Fruit fly (Drosophila melanogaster) whole organism, embryonic: ENCODE measurements around the gene mRpS31.
A peak's percentile ranks its signal among the peaks of the same experiment; 100 is the strongest.

Experiments used
- Bdp1 ChIP-seq: fragments of 200-800 bp; sonication (Bioruptor generic); optimal IDR thresholded peaks from 3 replicates; lab custom pipeline; 2016; ENCODE audit warnings: missing biosample characterization, missing genetic modification characterization
- CG12071 ChIP-seq: fragments of 200-800 bp; sonication (Bioruptor generic); optimal IDR thresholded peaks from 3 replicates; lab custom pipeline; 2018; ENCODE audit warnings: missing biosample characterization, mild to moderate bottlenecking, missing genetic modification characterization
- CG1233 ChIP-seq: fragments of 200-800 bp; sonication (Bioruptor generic); optimal IDR thresholded peaks from 4 replicates; lab custom pipeline; 2018; ENCODE audit warnings: missing biosample characterization, mild to moderate bottlenecking, missing genetic modification characterization
- CG13296 ChIP-seq: fragments of 200-800 bp; sonication (Bioruptor generic); optimal IDR thresholded peaks from 3 replicates; lab custom pipeline; 2018; ENCODE audit warnings: missing biosample characterization, mild to moderate bottlenecking, missing genetic modification characterization
- CG13624 ChIP-seq: fragments of 200-800 bp; sonication (Bioruptor generic); optimal IDR thresholded peaks from 2 replicates; lab custom pipeline; 2016; ENCODE audit warnings: missing biosample characterization, missing genetic modification characterization
- CG14050 ChIP-seq: fragments of 200-800 bp; sonication (Bioruptor generic); IDR thresholded peaks from 3 replicates; pipeline ENCODE4 v1.3.6; 2022; ENCODE audit warnings: missing biosample characterization, missing genetic modification characterization
- CG15514 ChIP-seq: fragments of 200-800 bp; sonication (Bioruptor generic); optimal IDR thresholded peaks from 3 replicates; lab custom pipeline; 2017; ENCODE audit warnings: missing biosample characterization, missing genetic modification characterization, mild to moderate bottlenecking, moderate library complexity, missing genetic modification reagents
- CG16863 ChIP-seq: fragments of 200-800 bp; sonication (Bioruptor generic); optimal IDR thresholded peaks from 3 replicates; lab custom pipeline; 2016; ENCODE audit warnings: missing biosample characterization, missing genetic modification characterization
- CG17361 ChIP-seq: fragments of 200-800 bp; sonication (Bioruptor generic); IDR thresholded peaks from 3 replicates; pipeline ENCODE4 v1.3.6; 2022; ENCODE audit warnings: missing biosample characterization, missing genetic modification characterization
- CG18619 ChIP-seq: fragments of 200-800 bp; sonication (Bioruptor generic); optimal IDR thresholded peaks from 3 replicates; lab custom pipeline; 2017; ENCODE audit warnings: missing biosample characterization, mild to moderate bottlenecking, missing genetic modification characterization
- CG2202 ChIP-seq: fragments of 200-800 bp; sonication (Bioruptor generic); optimal IDR thresholded peaks from 2 replicates; lab custom pipeline; 2018; ENCODE audit warnings: missing biosample characterization, mild to moderate bottlenecking, missing genetic modification characterization
- CG3065 ChIP-seq: fragments of 200-800 bp; sonication (Bioruptor generic); optimal IDR thresholded peaks from 2 replicates; lab custom pipeline; 2016; ENCODE audit warnings: missing biosample characterization, missing genetic modification characterization
- CG31365 ChIP-seq: fragments of 200-800 bp; sonication (Bioruptor generic); optimal IDR thresholded peaks from 2 replicates; lab custom pipeline; 2018; ENCODE audit warnings: missing biosample characterization, mild to moderate bottlenecking, missing genetic modification characterization
- CG31388 ChIP-seq: fragments of 200-800 bp; sonication (Bioruptor generic); optimal IDR thresholded peaks from 2 replicates; lab custom pipeline; 2016; ENCODE audit warnings: missing biosample characterization, missing genetic modification characterization
- CG3281 ChIP-seq: fragments of 200-800 bp; sonication (Bioruptor generic); optimal IDR thresholded peaks from 3 replicates; lab custom pipeline; 2017; ENCODE audit warnings: missing biosample characterization, mild to moderate bottlenecking, missing genetic modification characterization
- CG34422 ChIP-seq: fragments of 200-800 bp; sonication (Bioruptor generic); IDR thresholded peaks from 3 replicates; pipeline ENCODE4 v1.3.6; 2022; ENCODE audit warnings: missing biosample characterization, missing genetic modification characterization
- CG4424 ChIP-seq: fragments of 200-800 bp; sonication (Bioruptor generic); optimal IDR thresholded peaks from 3 replicates; lab custom pipeline; 2016; ENCODE audit warnings: missing biosample characterization, missing genetic modification characterization
- CG6654 ChIP-seq: fragments of 200-800 bp; sonication (Bioruptor generic); optimal IDR thresholded peaks from 2 replicates; lab custom pipeline; 2017; ENCODE audit warnings: missing biosample characterization, mild to moderate bottlenecking, missing genetic modification characterization
- CG6854 ChIP-seq: fragments of 200-800 bp; sonication (Bioruptor generic); optimal IDR thresholded peaks from 3 replicates; lab custom pipeline; 2017; ENCODE audit warnings: missing biosample characterization, mild to moderate bottlenecking, missing genetic modification characterization
- CG7372 ChIP-seq: fragments of 200-800 bp; sonication (Bioruptor generic); IDR thresholded peaks from 2 replicates; pipeline ENCODE4 v1.3.6; 2022; ENCODE audit warnings: missing biosample characterization, missing genetic modification characterization
- CG7839 ChIP-seq: fragments of 200-800 bp; sonication (Bioruptor generic); optimal IDR thresholded peaks from 3 replicates; lab custom pipeline; 2018; ENCODE audit warnings: missing biosample characterization, mild to moderate bottlenecking, missing genetic modification characterization, moderate library complexity
- CHES-1-like ChIP-seq: fragments of 200-800 bp; sonication (Bioruptor generic); optimal IDR thresholded peaks from 2 replicates; lab custom pipeline; 2016; ENCODE audit warnings: missing biosample characterization, missing genetic modification characterization
- HLH3B ChIP-seq: fragments of 200-800 bp; sonication (Bioruptor generic); IDR thresholded peaks from 2 replicates; pipeline ENCODE4 v1.3.6; 2022; ENCODE audit warnings: missing biosample characterization, missing genetic modification characterization
- Hsf ChIP-seq: fragments of 200-800 bp; sonication (Bioruptor generic); optimal IDR thresholded peaks from 3 replicates; lab custom pipeline; 2016; ENCODE audit warnings: missing biosample characterization, missing genetic modification characterization
- MESR4 ChIP-seq: fragments of 200-800 bp; sonication (Bioruptor generic); optimal IDR thresholded peaks from 2 replicates; lab custom pipeline; 2018; ENCODE audit warnings: missing biosample characterization, mild to moderate bottlenecking, missing genetic modification characterization, moderate library complexity
- Mad ChIP-seq: fragments of 200-800 bp; sonication (Bioruptor generic); optimal IDR thresholded peaks from 2 replicates; lab custom pipeline; 2016; ENCODE audit warnings: missing biosample characterization, missing genetic modification characterization
- Mrtf ChIP-seq: fragments of 200-800 bp; sonication (Bioruptor generic); IDR thresholded peaks from 3 replicates; pipeline ENCODE4 v1.3.6; 2022; ENCODE audit warnings: missing biosample characterization, missing genetic modification characterization
- NFAT ChIP-seq: fragments of 200-800 bp; sonication (Bioruptor generic); IDR thresholded peaks from 2 replicates; pipeline ENCODE4 v1.3.6; 2022; ENCODE audit warnings: missing biosample characterization, missing genetic modification characterization
- Poxn ChIP-seq: fragments of 200-800 bp; sonication (Bioruptor generic); IDR thresholded peaks from 2 replicates; pipeline ENCODE4 v1.3.6; 2022; ENCODE audit warnings: missing biosample characterization, missing genetic modification characterization
- Side ChIP-seq: fragments of 200-800 bp; sonication (Bioruptor generic); optimal IDR thresholded peaks from 2 replicates; lab custom pipeline; 2016; ENCODE audit warnings: missing biosample characterization, missing genetic modification characterization
- Xrp1 ChIP-seq: fragments of 200-800 bp; sonication (Bioruptor generic); IDR thresholded peaks from 2 replicates; pipeline ENCODE4 v1.3.6; 2022; ENCODE audit warnings: missing biosample characterization, missing genetic modification characterization
- al ChIP-seq: fragments of 200-800 bp; sonication (Bioruptor generic); IDR thresholded peaks from 2 replicates; pipeline ENCODE4 v1.3.6; 2022; ENCODE audit warnings: missing biosample characterization, missing genetic modification characterization
- bigmax ChIP-seq: fragments of 200-800 bp; sonication (Bioruptor generic); optimal IDR thresholded peaks from 2 replicates; lab custom pipeline; 2018; ENCODE audit warnings: missing biosample characterization, mild to moderate bottlenecking, missing genetic modification characterization
- ci ChIP-seq: fragments of 200-800 bp; sonication (Bioruptor generic); IDR thresholded peaks from 3 replicates; pipeline ENCODE4 v1.3.6; 2022; ENCODE audit warnings: missing biosample characterization, missing genetic modification characterization
- dm ChIP-seq: fragments of 200-800 bp; sonication (Bioruptor generic); optimal IDR thresholded peaks from 3 replicates; lab custom pipeline; 2016; ENCODE audit warnings: missing biosample characterization, missing genetic modification characterization
- en ChIP-seq: fragments of 200-800 bp; sonication (Bioruptor generic); optimal IDR thresholded peaks from 2 replicates; lab custom pipeline; 2016; ENCODE audit warnings: missing biosample characterization, missing genetic modification characterization
- gro ChIP-seq: fragments of 200-800 bp; sonication (Bioruptor generic); optimal IDR thresholded peaks from 2 replicates; lab custom pipeline; 2016; ENCODE audit warnings: missing biosample characterization, missing genetic modification characterization
- gt ChIP-seq: fragments of 200-800 bp; sonication (Bioruptor generic); IDR thresholded peaks from 2 replicates; pipeline ENCODE4 v1.3.6; 2022; ENCODE audit warnings: missing biosample characterization, missing genetic modification characterization
- hkb ChIP-seq, 2 experiments: fragments of 200-800 bp in 1 of 2; fragments of >200 bp in 1 of 2; sonication (Bioruptor generic) in 1 of 2; IDR thresholded peaks in 1 of 2; optimal IDR thresholded peaks in 1 of 2; 2 replicates each; pipeline versions ENCODE4 v1.3.6 to Lab custom; 2017 to 2022; ENCODE audit warnings: missing biosample characterization in 1 of 2, missing genetic modification characterization in 1 of 2
- lab ChIP-seq: fragments of 200-800 bp; sonication (Bioruptor generic); optimal IDR thresholded peaks from 3 replicates; lab custom pipeline; 2017; ENCODE audit warnings: missing biosample characterization, missing genetic modification characterization, mild to moderate bottlenecking, moderate library complexity, missing genetic modification reagents
- org-1 ChIP-seq: fragments of 200-800 bp; sonication (Bioruptor generic); optimal IDR thresholded peaks from 2 replicates; lab custom pipeline; 2017; ENCODE audit warnings: missing biosample characterization, missing genetic modification characterization
- prd ChIP-seq, 3 experiments: fragments of >200 bp in 2 of 3; fragments of 200-800 bp in 1 of 3; sonication (Bioruptor generic) in 1 of 3; optimal IDR thresholded peaks in 2 of 3; IDR thresholded peaks in 1 of 3; 2 replicates in 2 of 3; 3 replicates in 1 of 3; pipeline versions ENCODE4 v1.3.6 to Lab custom; 2017 to 2022; ENCODE audit warnings: missing biosample characterization in 1 of 3, missing genetic modification characterization in 1 of 3
- pros ChIP-seq: fragments of 200-800 bp; sonication (Bioruptor generic); optimal IDR thresholded peaks from 3 replicates; lab custom pipeline; 2019; ENCODE audit warnings: missing biosample characterization, mild to moderate bottlenecking, missing genetic modification characterization, moderate library complexity
- scrt ChIP-seq: fragments of 200-800 bp; sonication (Bioruptor generic); optimal IDR thresholded peaks from 2 replicates; lab custom pipeline; 2018; ENCODE audit warnings: missing biosample characterization, mild to moderate bottlenecking, missing genetic modification characterization, moderate library complexity
- sens-2 ChIP-seq: fragments of 200-800 bp; sonication (Bioruptor generic); IDR thresholded peaks from 2 replicates; pipeline ENCODE4 v1.3.6; 2022; ENCODE audit warnings: missing biosample characterization, missing genetic modification characterization
- sim ChIP-seq: fragments of 200-800 bp; sonication (Bioruptor generic); IDR thresholded peaks from 2 replicates; pipeline ENCODE4 v1.3.6; 2022; ENCODE audit warnings: missing biosample characterization, missing genetic modification characterization
- slp2 ChIP-seq: fragments of 200-800 bp; sonication (Bioruptor generic); optimal IDR thresholded peaks from 2 replicates; lab custom pipeline; 2016; ENCODE audit warnings: missing biosample characterization, missing genetic modification characterization
- sug ChIP-seq: fragments of 200-800 bp; optimal IDR thresholded peaks from 2 replicates; lab custom pipeline; 2019; ENCODE audit warnings: missing biosample characterization, mild to moderate bottlenecking, missing genetic modification characterization, moderate library complexity
- zfh1 ChIP-seq: fragments of 200-800 bp; sonication (Bioruptor generic); IDR thresholded peaks from 3 replicates; pipeline ENCODE4 v1.3.6; 2022; ENCODE audit warnings: missing biosample characterization, missing genetic modification characterization

The mRpS31 gene

dm6 chr3L:16045083-16045830 is 40.3 kb downstream of the mRpS31 start (continued):
- TF ChIP-seq CG14050 (GFP tag; lab: Robert Waterston, UW) (peak; percentile 68; the same call in 2 of the 3 replicates), ci (0 out of 3 replicates have a peak, but pooled peaks have one; percentile 28), CG3065 (GFP tag; lab: Kevin White, UChicago) (no peak), CG13624 (GFP tag; lab: Kevin White, UChicago) (no peak), CG7372 (GFP tag; lab: Robert Waterston, UW) (peak; percentile 22; the same call in 1 of the 2 replicates), sim (GFP tag; lab: Robert Waterston, UW) (peak; percentile 5; the same call in 1 of the 2 replicates), CG4424 (GFP tag; lab: Kevin White, UChicago) (peak; percentile 29), CG17361 (GFP tag; lab: Robert Waterston, UW) (no peak; the same call in 1 of the 3 replicates), zfh1 (GFP tag; lab: Robert Waterston, UW) (peak; percentile 51; the same call in 2 of the 3 replicates), CG7839 (tag; lab: Kevin White, UChicago) (peak; percentile 61), gro (no peak), scrt (GFP tag; lab: Kevin White, UChicago) (no peak), pros (GFP tag; lab: Kevin White, UChicago) (peak; percentile 90), bigmax (GFP tag; lab: Kevin White, UChicago) (no peak), dm (GFP tag; lab: Kevin White, UChicago) (no peak), HLH3B (GFP tag; lab: Robert Waterston, UW) (peak; percentile 42; the same call in 1 of the 2 replicates), CG13296 (GFP tag; lab: Kevin White, UChicago) (no peak), sens-2 (0 out of 2 replicates have a peak, but pooled peaks have one; percentile 33), lab (GFP tag; lab: Kevin White, UChicago) (peak; percentile 64), CG6654 (GFP tag; lab: Kevin White, UChicago) (peak; percentile 4), al (GFP tag; lab: Robert Waterston, UW) (peak; percentile 43; the same call in 1 of the 2 replicates), Side (GFP tag; lab: Kevin White, UChicago) (no peak), CG12071 (peak; percentile 11), slp2 (GFP tag; lab: Kevin White, UChicago) (no peak), CG31365 (tag; lab: Kevin White, UChicago) (no peak), CG3281 (GFP tag; lab: Kevin White, UChicago) (peak; percentile 27), gt (GFP tag; lab: Robert Waterston, UW) (no peak), Bdp1 (GFP tag; lab: Kevin White, UChicago) (no peak), CG1233 (GFP tag; lab: Kevin White, UChicago) (no peak), NFAT (GFP tag; lab: Robert Waterston, UW) (peak; percentile 14; the same call in 1 of the 2 replicates), CG2202 (tag; lab: Kevin White, UChicago) (peak; percentile 10), CG31388 (GFP tag; lab: Kevin White, UChicago) (peak; percentile 1), prd (optimal IDR thresholded peaks at IDR 0.05; lab: Kevin White, UChicago) (no peak), prd (GFP tag; IDR thresholded peaks at IDR 0.05; lab: Robert Waterston, UW) (peak; percentile 48), en (GFP tag; lab: Kevin White, UChicago) (no peak), Poxn (GFP tag; lab: Robert Waterston, UW) (no peak), Mrtf (GFP tag; lab: Robert Waterston, UW) (0 out of 3 replicates have a peak, but pooled peaks have one; percentile 22), CG15514 (GFP tag; lab: Kevin White, UChicago) (no peak), Hsf (GFP tag; lab: Kevin White, UChicago) (peak; percentile 0), Mad (no peak), CHES-1-like (GFP tag; lab: Kevin White, UChicago) (no peak), CG16863 (GFP tag; lab: Kevin White, UChicago) (no peak), Xrp1 (GFP tag; lab: Robert Waterston, UW) (peak; percentile 46), MESR4 (GFP tag; lab: Kevin White, UChicago) (no peak), CG6854 (GFP tag; lab: Kevin White, UChicago) (no peak), org-1 (peak; percentile 32), CG18619 (no peak), CG34422 (GFP tag; lab: Robert Waterston, UW) (peak; percentile 65), sug (tag; lab: Kevin White, UChicago) (no peak), hkb (optimal IDR thresholded peaks at IDR 0.05; lab: Kevin White, UChicago) (no peak), hkb (GFP tag; IDR thresholded peaks at IDR 0.05; lab: Robert Waterston, UW) (peak; percentile 51)
